Worm (Caenorhabditis elegans): ENCODE data around the gene ins-1.

DNA sequence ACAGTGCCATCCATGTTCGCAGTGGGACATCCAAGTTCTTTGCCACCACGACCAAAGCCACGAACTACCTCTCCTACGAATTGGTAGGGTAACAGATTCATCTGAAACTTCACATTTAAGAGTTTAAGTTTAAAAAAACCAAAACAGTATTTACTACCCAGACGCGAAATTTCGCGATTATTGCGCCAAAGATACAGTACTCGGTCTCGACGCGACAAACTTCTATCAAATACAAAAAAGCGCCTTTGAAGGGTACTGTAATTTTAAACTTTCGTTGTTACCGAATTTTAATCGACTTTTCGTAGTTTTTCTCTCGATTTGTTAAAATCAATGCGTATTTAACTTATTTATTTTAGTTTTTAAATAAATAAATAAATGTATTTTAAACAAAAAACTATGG lies 27.1 kb upstream of the ins-1 start, which contains the start of gene rfk-1:
- TF ChIP-seq F13H6.1 (tag; optimal IDR thresholded peaks at IDR 0.05) (no peak), egl-27 (tag; optimal IDR thresholded peaks at IDR 0.05) (no peak), unc-55 (GFP tag; optimal IDR thresholded peaks at IDR 0.05) (no peak), ztf-1 (GFP tag; conservative IDR thresholded peaks at IDR 0.05) (no peak), unc-39 (tag; optimal IDR thresholded peaks at IDR 0.05) (no peak)
